Fruit fly (Drosophila melanogaster) whole organism, embryonic: ENCODE data around the gene Nup358.

ENCODE experiments used
- CG10543 ChIP-seq: fragments of 200-800 bp; sonication (Bioruptor generic); optimal IDR thresholded peaks from 3 replicates; lab custom pipeline; 2017; ENCODE audit warnings: missing biosample characterization, mild to moderate bottlenecking, missing genetic modification characterization, moderate library complexity
- CG11085 ChIP-seq: fragments of 200-800 bp; sonication (Bioruptor generic); IDR thresholded peaks from 2 replicates; pipeline ENCODE4 v1.3.6; 2022; ENCODE audit warnings: missing biosample characterization, missing genetic modification characterization
- CG11247 ChIP-seq: fragments of 200-800 bp; sonication (Bioruptor generic); IDR thresholded peaks from 2 replicates; pipeline ENCODE4 v1.3.6; 2022; ENCODE audit warnings: missing biosample characterization, missing genetic modification characterization
- CG11696 ChIP-seq: fragments of 200-800 bp; sonication (Bioruptor generic); IDR thresholded peaks from 2 replicates; pipeline ENCODE4 v1.3.6; 2022; ENCODE audit warnings: missing biosample characterization, missing genetic modification characterization
- CG11723 ChIP-seq: fragments of 200-800 bp; sonication (Bioruptor generic); optimal IDR thresholded peaks from 2 replicates; lab custom pipeline; 2017; ENCODE audit warnings: missing biosample characterization, mild to moderate bottlenecking, missing genetic modification characterization
- CG12155 ChIP-seq: fragments of 200-800 bp; sonication (Bioruptor generic); optimal IDR thresholded peaks from 3 replicates; lab custom pipeline; 2016; ENCODE audit warnings: missing biosample characterization, missing genetic modification characterization
- CG12219 ChIP-seq: fragments of 200-800 bp; sonication (Bioruptor generic); optimal IDR thresholded peaks from 3 replicates; lab custom pipeline; 2018; ENCODE audit warnings: missing biosample characterization, mild to moderate bottlenecking, missing genetic modification characterization
- CG12659 ChIP-seq: fragments of 200-800 bp; sonication (Bioruptor generic); optimal IDR thresholded peaks from 3 replicates; lab custom pipeline; 2017; ENCODE audit warnings: mild to moderate bottlenecking, missing biosample characterization, missing genetic modification reagents, missing genetic modification characterization
- CG14014 ChIP-seq: fragments of 200-800 bp; sonication (Bioruptor generic); IDR thresholded peaks from 2 replicates; pipeline ENCODE4 v1.3.6; 2022; ENCODE audit warnings: missing biosample characterization, missing genetic modification characterization
- CG15011 ChIP-seq: fragments of 200-800 bp; sonication (Bioruptor generic); optimal IDR thresholded peaks from 3 replicates; lab custom pipeline; 2018; ENCODE audit warnings: missing biosample characterization, mild to moderate bottlenecking, missing genetic modification characterization
- CG15269 ChIP-seq: fragments of 200-800 bp; sonication (Bioruptor generic); optimal IDR thresholded peaks from 2 replicates; lab custom pipeline; 2018; ENCODE audit warnings: missing biosample characterization, mild to moderate bottlenecking, missing genetic modification characterization, moderate library complexity
- CG2199 ChIP-seq: fragments of 200-800 bp; sonication (Bioruptor generic); IDR thresholded peaks from 3 replicates; pipeline ENCODE4 v1.3.6; 2022; ENCODE audit warnings: missing biosample characterization, missing genetic modification characterization
- CG3726 ChIP-seq: fragments of 200-800 bp; sonication (Bioruptor generic); IDR thresholded peaks from 3 replicates; pipeline ENCODE4, ENCODE4 v1.3.6; 2022; ENCODE audit warnings: missing biosample characterization, missing genetic modification characterization
- CG5953 ChIP-seq: fragments of 200-800 bp; sonication (Bioruptor generic); IDR thresholded peaks from 2 replicates; pipeline ENCODE4 v1.3.6; 2022; ENCODE audit warnings: missing biosample characterization, missing genetic modification characterization
- CG6272 ChIP-seq: fragments of 200-800 bp; sonication (Bioruptor generic); IDR thresholded peaks from 2 replicates; pipeline ENCODE4 v1.3.6; 2022; ENCODE audit warnings: missing biosample characterization, missing genetic modification characterization
- CG6654 ChIP-seq: fragments of 200-800 bp; sonication (Bioruptor generic); optimal IDR thresholded peaks from 2 replicates; lab custom pipeline; 2017; ENCODE audit warnings: missing biosample characterization, mild to moderate bottlenecking, missing genetic modification characterization
- CG7745 ChIP-seq: fragments of 200-800 bp; sonication (Bioruptor generic); optimal IDR thresholded peaks from 2 replicates; lab custom pipeline; 2018; ENCODE audit warnings: missing biosample characterization, mild to moderate bottlenecking, missing genetic modification characterization, moderate library complexity
- Dad ChIP-seq: fragments of 200-800 bp; sonication (Bioruptor generic); optimal IDR thresholded peaks from 3 replicates; lab custom pipeline; 2016; ENCODE audit warnings: missing biosample characterization, missing genetic modification characterization
- Dek ChIP-seq: fragments of 200-800 bp; sonication (Bioruptor generic); optimal IDR thresholded peaks from 3 replicates; lab custom pipeline; 2019; ENCODE audit warnings: missing biosample characterization, mild to moderate bottlenecking, missing genetic modification characterization, moderate library complexity
- Dll ChIP-seq: fragments of 200-800 bp; sonication (Bioruptor generic); IDR thresholded peaks from 4 replicates; pipeline ENCODE4 v1.3.6; 2022; ENCODE audit warnings: missing biosample characterization, missing genetic modification characterization; ENCODE audit not compliant: partially characterized antibody
- HLHmδ ChIP-seq: fragments of 200-800 bp; sonication (Bioruptor generic); optimal IDR thresholded peaks from 2 replicates; lab custom pipeline; 2018; ENCODE audit warnings: missing biosample characterization, mild to moderate bottlenecking, missing genetic modification characterization, moderate library complexity
- Jarid2 ChIP-seq: fragments of 200-800 bp; sonication (Bioruptor generic); optimal IDR thresholded peaks from 3 replicates; lab custom pipeline; 2017; ENCODE audit warnings: mild to moderate bottlenecking, missing biosample characterization, missing genetic modification reagents, missing genetic modification characterization
- MBD-R2 ChIP-seq: fragments of 200-800 bp; sonication (Bioruptor generic); IDR thresholded peaks from 2 replicates; pipeline ENCODE4 v1.3.6; 2022; ENCODE audit warnings: missing biosample characterization, missing genetic modification characterization
- Med ChIP-seq: fragments of 200-800 bp; sonication (Bioruptor generic); peaks from one replicate; lab custom pipeline; 2016; ENCODE audit warnings: missing biosample characterization, missing genetic modification characterization, mild to moderate bottlenecking, inconsistent platforms, moderate library complexity
- Neu2 ChIP-seq: fragments of 200-800 bp; sonication (Bioruptor generic); optimal IDR thresholded peaks from 3 replicates; lab custom pipeline; 2016; ENCODE audit warnings: missing biosample characterization, missing genetic modification characterization, borderline replicate concordance
- abd-A ChIP-seq: fragments of 200-800 bp; sonication (Bioruptor generic); optimal IDR thresholded peaks from 3 replicates; lab custom pipeline; 2019; ENCODE audit warnings: missing biosample characterization, mild to moderate bottlenecking, missing genetic modification characterization, moderate library complexity
- bbx ChIP-seq: fragments of 200-800 bp; sonication (Bioruptor generic); IDR thresholded peaks from 2 replicates; pipeline ENCODE4 v1.3.6; 2022; ENCODE audit warnings: missing biosample characterization, missing genetic modification characterization; ENCODE audit not compliant: partially characterized antibody
- chinmo ChIP-seq: fragments of 200-800 bp; sonication (Bioruptor generic); IDR thresholded peaks from 4 replicates; pipeline ENCODE4 v1.3.6; 2022; ENCODE audit warnings: missing biosample characterization, missing genetic modification characterization; ENCODE audit not compliant: partially characterized antibody
- crol ChIP-seq: fragments of 200-800 bp; sonication (Bioruptor generic); IDR thresholded peaks from 2 replicates; pipeline ENCODE4 v1.3.6; 2022; ENCODE audit warnings: missing biosample characterization, missing genetic modification characterization
- fd102C ChIP-seq: fragments of 200-800 bp; sonication (Bioruptor generic); optimal IDR thresholded peaks from 2 replicates; lab custom pipeline; 2018; ENCODE audit warnings: missing biosample characterization, mild to moderate bottlenecking, missing genetic modification characterization, moderate library complexity
- hbn ChIP-seq: fragments of 200-800 bp; sonication (Bioruptor generic); IDR thresholded peaks from 2 replicates; pipeline ENCODE4 v1.3.6; 2022; ENCODE audit warnings: missing biosample characterization, missing genetic modification characterization; ENCODE audit not compliant: partially characterized antibody
- hth ChIP-seq: fragments of >200 bp; optimal IDR thresholded peaks from 2 replicates; lab custom pipeline; 2017; ENCODE audit warnings: inconsistent platforms
- jigr1 ChIP-seq: fragments of 200-800 bp; sonication (Bioruptor generic); IDR thresholded peaks from 3 replicates; pipeline ENCODE4 v1.3.6; 2022; ENCODE audit warnings: missing biosample characterization, missing genetic modification characterization
- ken ChIP-seq: fragments of 200-800 bp; sonication (Bioruptor generic); IDR thresholded peaks from 3 replicates; pipeline ENCODE4 v1.3.6; 2022; ENCODE audit warnings: missing biosample characterization, missing genetic modification characterization
- luna ChIP-seq: fragments of 200-800 bp; sonication (Bioruptor generic); optimal IDR thresholded peaks from 2 replicates; lab custom pipeline; 2016; ENCODE audit warnings: missing biosample characterization, missing genetic modification characterization
- nom ChIP-seq: fragments of 200-800 bp; sonication (Bioruptor generic); optimal IDR thresholded peaks from 2 replicates; lab custom pipeline; 2017; ENCODE audit warnings: missing biosample characterization, missing genetic modification characterization, mild to moderate bottlenecking, moderate library complexity, missing genetic modification reagents
- otp ChIP-seq: fragments of 200-800 bp; sonication (Bioruptor generic); IDR thresholded peaks from 3 replicates; pipeline ENCODE4, ENCODE4 v1.3.6; 2022; ENCODE audit warnings: missing biosample characterization, missing genetic modification characterization
- ranshi ChIP-seq: fragments of 200-800 bp; sonication (Bioruptor generic); IDR thresholded peaks from 2 replicates; pipeline ENCODE4 v1.3.6; 2022; ENCODE audit warnings: missing biosample characterization, missing genetic modification characterization
- sc ChIP-seq, 3 experiments: fragments of >200 bp in 2 of 3; fragments of 200-800 bp in 1 of 3; sonication (Bioruptor generic) in 1 of 3; optimal IDR thresholded peaks; 2 replicates in 2 of 3; 3 replicates in 1 of 3; lab custom pipeline; 2017; ENCODE audit warnings: mild to moderate bottlenecking in 1 of 3, missing biosample characterization in 1 of 3, missing genetic modification characterization in 1 of 3, missing genetic modification reagents in 1 of 3
- sens-2 ChIP-seq: fragments of 200-800 bp; sonication (Bioruptor generic); IDR thresholded peaks from 2 replicates; pipeline ENCODE4 v1.3.6; 2022; ENCODE audit warnings: missing biosample characterization, missing genetic modification characterization
- seq ChIP-seq: fragments of 200-800 bp; sonication (Bioruptor generic); IDR thresholded peaks from 2 replicates; pipeline ENCODE4 v1.3.6; 2022; ENCODE audit warnings: missing biosample characterization, missing genetic modification characterization
- slou ChIP-seq: fragments of 200-800 bp; sonication (Bioruptor generic); optimal IDR thresholded peaks from 3 replicates; lab custom pipeline; 2016; ENCODE audit warnings: missing biosample characterization, missing genetic modification characterization
- sob ChIP-seq: fragments of 200-800 bp; sonication (Bioruptor generic); IDR thresholded peaks from 2 replicates; pipeline ENCODE4 v1.3.6; 2022; ENCODE audit warnings: missing biosample characterization, missing genetic modification characterization
- toy ChIP-seq: fragments of 200-800 bp; sonication (Bioruptor generic); IDR thresholded peaks from 2 replicates; pipeline ENCODE4 v1.3.6; 2022; ENCODE audit warnings: missing biosample characterization, missing genetic modification characterization
- ttk ChIP-seq: fragments of 200-800 bp; sonication (Bioruptor generic); IDR thresholded peaks from 2 replicates; pipeline ENCODE4 v2.1.2; 2022; ENCODE audit warnings: missing biosample characterization, missing genetic modification characterization
- twi ChIP-seq: fragments of 200-800 bp; optimal IDR thresholded peaks from 2 replicates; lab custom pipeline; 2019; ENCODE audit warnings: missing biosample characterization, mild to moderate bottlenecking, missing genetic modification characterization, moderate library complexity
- vvl ChIP-seq: fragments of 200-800 bp; sonication (Bioruptor generic); IDR thresholded peaks from 2 replicates; pipeline ENCODE4 v1.3.6; 2022; ENCODE audit warnings: missing biosample characterization, missing genetic modification characterization
- yki ChIP-seq: fragments of >200 bp; optimal IDR thresholded peaks from 3 replicates; lab custom pipeline; 2018
- zfh1 ChIP-seq: fragments of 200-800 bp; sonication (Bioruptor generic); IDR thresholded peaks from 3 replicates; pipeline ENCODE4 v1.3.6; 2022; ENCODE audit warnings: missing biosample characterization, missing genetic modification characterization

The Nup358 gene

DNA sequence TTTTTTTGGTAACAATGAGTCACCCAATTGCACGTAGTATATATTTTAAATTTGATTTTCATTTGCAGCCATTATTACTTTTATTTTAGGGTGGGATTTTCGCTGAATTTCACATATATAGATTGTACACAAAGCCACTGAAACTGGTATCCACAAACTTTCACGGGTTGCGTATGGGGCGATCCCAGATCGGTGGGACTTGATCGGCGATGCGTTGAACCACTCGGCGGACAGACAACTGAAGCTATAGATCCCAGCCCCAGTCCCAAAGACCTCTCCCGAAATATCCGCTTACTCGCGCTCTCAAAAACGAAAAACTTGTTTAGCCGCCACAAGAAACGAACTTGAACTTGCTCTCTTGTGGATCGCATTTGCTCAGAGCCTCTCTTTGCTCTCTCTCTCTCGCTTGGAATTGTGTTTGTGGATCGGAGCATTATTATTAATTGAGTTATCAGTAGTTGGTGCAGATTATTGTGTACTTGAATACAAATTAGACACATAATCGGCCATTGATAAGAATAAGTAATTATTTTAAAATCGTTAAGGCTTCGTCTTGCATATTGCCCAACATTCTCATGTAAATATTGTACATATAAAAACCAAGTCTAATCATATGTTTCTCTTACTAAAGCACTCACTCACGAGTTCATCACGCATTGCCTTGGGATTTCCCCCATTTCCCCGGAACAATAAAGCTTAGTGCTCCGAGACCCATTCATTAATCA, 40.9 kb upstream of the Nup358 start, which contains the start of gene Cad96Ca (continued):
- no peak for TF ChIP-seq CG12155
- TF ChIP-seq Dad, result no peak
- TF ChIP-seq yki (lab: Kevin White, UChicago), result peak; percentile 66
- TF ChIP-seq Jarid2, result peak; percentile 57
- TF ChIP-seq toy (GFP tag; lab: Robert Waterston, UW), result no peak
- TF ChIP-seq ttk, result no peak
- TF ChIP-seq jigr1 (GFP tag; lab: Robert Waterston, UW), result no peak
- TF ChIP-seq CG10543 (GFP tag; lab: Kevin White, UChicago), result no peak
- peak; percentile 65 for TF ChIP-seq CG11247 (GFP tag; lab: Robert Waterston, UW)
- TF ChIP-seq vvl, result peak; percentile 53; the same call in 1 of the 2 replicates
- no peak for TF ChIP-seq ranshi (GFP tag; lab: Robert Waterston, UW)
- no peak for TF ChIP-seq CG12659 (GFP tag; lab: Kevin White, UChicago)
- TF ChIP-seq CG15011 (GFP tag; lab: Kevin White, UChicago), result no peak
- TF ChIP-seq hth (lab: Kevin White, UChicago), result no peak
- TF ChIP-seq chinmo (GFP tag; lab: Robert Waterston, UW), result 0 out of 4 replicates have a peak, but pooled peaks have one; percentile 36
- TF ChIP-seq bbx (GFP tag; lab: Robert Waterston, UW), result 0 out of 2 replicates have a peak, but pooled peaks have one; percentile 18
- TF ChIP-seq twi, result no peak
- no peak for TF ChIP-seq CG11085
- no peak for TF ChIP-seq slou (GFP tag; lab: Kevin White, UChicago)
- TF ChIP-seq nom (GFP tag; lab: Kevin White, UChicago), result peak; percentile 46
- 0 out of 2 replicates have a peak, but pooled peaks have one; percentile 14 for TF ChIP-seq sob (GFP tag; lab: Robert Waterston, UW)
- TF ChIP-seq ken (GFP tag; lab: Robert Waterston, UW), result 0 out of 3 replicates have a peak, but pooled peaks have one; percentile 6

DNA sequence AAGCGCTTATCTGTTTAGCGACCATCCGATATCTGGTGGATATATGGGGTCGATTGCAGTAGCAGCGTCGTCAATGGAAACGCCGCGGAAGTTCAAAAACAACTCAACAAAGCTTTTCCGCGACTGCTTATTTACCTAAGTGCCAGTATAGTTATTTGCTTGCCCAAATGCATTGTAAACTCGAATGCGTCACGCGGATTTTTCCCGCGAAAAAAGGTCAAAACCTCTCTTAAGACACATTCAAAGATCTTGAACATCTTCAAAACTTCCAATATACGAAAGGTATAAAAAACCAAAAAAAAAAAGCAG, 40.4 kb upstream of the Nup358 start:
- TF ChIP-seq CG15269 (tag; lab: Kevin White, UChicago) (no peak), seq (GFP tag; lab: Robert Waterston, UW) (0 out of 2 replicates have a peak, but pooled peaks have one; percentile 26), hbn (GFP tag; lab: Robert Waterston, UW) (no peak), CG7745 (no peak), CG3726 (no peak), CG12155 (no peak), Dek (no peak), slou (GFP tag; lab: Kevin White, UChicago) (no peak), CG6272 (GFP tag; lab: Robert Waterston, UW) (no peak), CG2199 (peak; percentile 65; the same call in 2 of the 3 replicates), CG5953 (GFP tag; lab: Robert Waterston, UW) (no peak), CG11696 (no peak), Neu2 (GFP tag; lab: Kevin White, UChicago) (no peak), luna (GFP tag; lab: Kevin White, UChicago) (no peak), zfh1 (GFP tag; lab: Robert Waterston, UW) (no peak), HLHmδ (GFP tag; lab: Kevin White, UChicago) (no peak), CG11085 (no peak), CG6654 (no peak), Dll (no peak), fd102C (no peak), Med (peak; percentile 66), crol (GFP tag; lab: Robert Waterston, UW) (no peak), CG11723 (no peak), CG14014 (GFP tag; lab: Robert Waterston, UW) (0 out of 2 replicates have a peak, but pooled peaks have one; percentile 12), CG12219 (GFP tag; lab: Kevin White, UChicago) (no peak), abd-A (tag; lab: Kevin White, UChicago) (no peak), sc (optimal IDR thresholded peaks at IDR 0.05; lab: Kevin White, UChicago) (no peak), sc (GFP tag; optimal IDR thresholded peaks at IDR 0.05; lab: Kevin White, UChicago) (no peak), otp (GFP tag; lab: Robert Waterston, UW) (0 out of 3 replicates have a peak, but pooled peaks have one; percentile 9), MBD-R2 (GFP tag; lab: Robert Waterston, UW) (no peak), vvl (no peak), sens-2 (GFP tag; lab: Robert Waterston, UW) (no peak)
